Fruit fly (Drosophila melanogaster) whole organism, pupa: ENCODE data around the gene CG14269.

ENCODE experiments used
- CG13204 ChIP-seq: fragments of 200-800 bp; sonication (Bioruptor generic); optimal IDR thresholded peaks from 2 replicates; lab custom pipeline; 2018; ENCODE audit warnings: missing biosample characterization, mild to moderate bottlenecking, missing genetic modification characterization, moderate library complexity
- CG17806 ChIP-seq: fragments of 200-800 bp; sonication (Bioruptor generic); optimal IDR thresholded peaks from 2 replicates; lab custom pipeline; 2018; ENCODE audit warnings: missing biosample characterization, mild to moderate bottlenecking, missing genetic modification characterization, moderate library complexity
- CG34367 ChIP-seq: fragments of 200-800 bp; sonication (Bioruptor generic); optimal IDR thresholded peaks from 2 replicates; lab custom pipeline; 2018; ENCODE audit warnings: missing biosample characterization, mild to moderate bottlenecking, missing genetic modification characterization
- CG4496 ChIP-seq: fragments of 200-800 bp; sonication (Bioruptor generic); IDR thresholded peaks from 3 replicates; pipeline ENCODE4 v1.3.6; 2022; ENCODE audit warnings: missing biosample characterization, missing genetic modification characterization
- CG8159 ChIP-seq: fragments of 200-800 bp; sonication (Bioruptor generic); optimal IDR thresholded peaks from 3 replicates; lab custom pipeline; 2018; ENCODE audit warnings: missing biosample characterization, mild to moderate bottlenecking, missing genetic modification characterization, moderate library complexity
- CG8301 ChIP-seq: fragments of 200-800 bp; sonication (Bioruptor generic); optimal IDR thresholded peaks from 2 replicates; lab custom pipeline; 2018; ENCODE audit warnings: missing biosample characterization, mild to moderate bottlenecking, missing genetic modification characterization
- D1 ChIP-seq: fragments of 200-800 bp; sonication (Bioruptor generic); optimal IDR thresholded peaks from 2 replicates; lab custom pipeline; 2018; ENCODE audit warnings: missing biosample characterization, mild to moderate bottlenecking, missing genetic modification characterization, moderate library complexity
- EcR ChIP-seq: fragments of 200-800 bp; sonication (Bioruptor generic); optimal IDR thresholded peaks from 3 replicates; lab custom pipeline; 2019; ENCODE audit warnings: missing biosample characterization, missing genetic modification characterization, mild to moderate bottlenecking, moderate library complexity, missing genetic modification reagents
- Pif1A ChIP-seq: fragments of 200-800 bp; sonication (Bioruptor generic); optimal IDR thresholded peaks from 3 replicates; lab custom pipeline; 2016; ENCODE audit warnings: missing biosample characterization, missing genetic modification characterization
- Pif1B ChIP-seq: fragments of 200-800 bp; sonication (Bioruptor generic); optimal IDR thresholded peaks from 3 replicates; lab custom pipeline; 2016; ENCODE audit warnings: missing biosample characterization, missing genetic modification characterization
- fd96Ca ChIP-seq: fragments of 200-800 bp; sonication (Bioruptor generic); IDR thresholded peaks from 3 replicates; pipeline ENCODE4 v1.3.6; 2022; ENCODE audit warnings: missing biosample characterization, missing genetic modification characterization
- gl ChIP-seq: fragments of 200-800 bp; sonication (Bioruptor generic); optimal IDR thresholded peaks from 2 replicates; lab custom pipeline; 2018; ENCODE audit warnings: missing biosample characterization, mild to moderate bottlenecking, missing genetic modification characterization
- rn ChIP-seq: fragments of 200-800 bp; sonication (Bioruptor generic); IDR thresholded peaks from 2 replicates; pipeline ENCODE4 v1.3.6; 2022; ENCODE audit warnings: missing biosample characterization, missing genetic modification characterization

- TF ChIP-seq fd96Ca (GFP tag; lab: Robert Waterston, UW) (peak; percentile 72; the same call in 2 of the 3 replicates), gl (tag; lab: Kevin White, UChicago) (peak; percentile 87), EcR (peak; percentile 49), Pif1B (GFP tag; lab: Kevin White, UChicago) (peak; percentile 77), CG4496 (GFP tag; lab: Robert Waterston, UW) (peak; percentile 87), CG17806 (tag; lab: Kevin White, UChicago) (peak; percentile 80), rn (GFP tag; lab: Robert Waterston, UW) (peak; percentile 31; the same call in 1 of the 2 replicates), CG13204 (GFP tag; lab: Kevin White, UChicago) (peak; percentile 85), CG34367 (tag; lab: Kevin White, UChicago) (peak; percentile 89), Pif1A (peak; percentile 80), CG8301 (tag; lab: Kevin White, UChicago) (peak; percentile 75), D1 (tag; lab: Kevin White, UChicago) (peak; percentile 76), CG8159 (tag; lab: Kevin White, UChicago) (peak; percentile 93)
Observed at dm6 chrX:3474476-3475439, 39.2 kb upstream of the CG14269 start, which contains the start of gene CG12206.
